Worm (Caenorhabditis elegans) whole organism, early embryonic: ENCODE measurements around the gene gpa-18.
"Not testable (repeated sequence)": the region's sequence is repeated elsewhere in the genome, so short reads cannot be mapped to it uniquely, and the experiment has no call there.

Experiments used
- B0310.2 ChIP-seq: sonication (generic microtip); optimal IDR thresholded peaks from 2 replicates; lab custom pipeline; 2016; ENCODE audit warnings: mild to moderate bottlenecking, missing genetic modification characterization, missing compliant biosample characterization
- F13C5.2 ChIP-seq: sonication (generic microtip); optimal IDR thresholded peaks from 2 replicates; lab custom pipeline; 2017; ENCODE audit warnings: mild to moderate bottlenecking, missing genetic modification characterization, inconsistent platforms, missing compliant biosample characterization
- aly-1 ChIP-seq: sonication (generic microtip); optimal IDR thresholded peaks from 2 replicates; lab custom pipeline; 2016; ENCODE audit warnings: missing genetic modification characterization, missing compliant biosample characterization
- ama-1 ChIP-seq: fragments of 150-350 bp; optimal IDR thresholded peaks from 2 replicates; lab custom pipeline; 2014
- ceh-13 ChIP-seq: fragments of 200-800 bp; sonication (Bioruptor generic); optimal IDR thresholded peaks from 2 replicates; lab custom pipeline; 2018; ENCODE audit warnings: mild to moderate bottlenecking, missing genetic modification characterization, missing compliant biosample characterization
- ceh-36 ChIP-seq: sonication (generic microtip); optimal IDR thresholded peaks from 2 replicates; lab custom pipeline; 2016; ENCODE audit warnings: missing genetic modification characterization, inconsistent platforms, missing compliant biosample characterization
- ets-7 ChIP-seq: sonication (generic microtip); optimal IDR thresholded peaks from 2 replicates; lab custom pipeline; 2016; ENCODE audit warnings: missing genotype, missing genetic modification characterization, missing compliant biosample characterization
- flt-1 ChIP-seq: fragments of 200-800 bp; sonication (Bioruptor generic); IDR thresholded peaks from 2 replicates; pipeline ENCODE4 v1.3.6; 2022; ENCODE audit warnings: missing genetic modification characterization, missing compliant biosample characterization
- hmbx-1 ChIP-seq: sonication (generic microtip); optimal IDR thresholded peaks from 2 replicates; lab custom pipeline; 2016; ENCODE audit warnings: mild to moderate bottlenecking, missing genetic modification characterization, missing compliant biosample characterization
- hmg-4 ChIP-seq: fragments of 200-800 bp; sonication (Bioruptor generic); optimal IDR thresholded peaks from 2 replicates; lab custom pipeline; 2018; ENCODE audit warnings: mild to moderate bottlenecking, missing genetic modification characterization, missing compliant biosample characterization
- hnd-1 ChIP-seq: sonication (generic microtip); optimal IDR thresholded peaks from 2 replicates; lab custom pipeline; 2016; ENCODE audit warnings: missing genetic modification characterization, missing compliant biosample characterization
- pes-1 ChIP-seq: fragments of 200-800 bp; sonication (Bioruptor generic); IDR thresholded peaks from 2 replicates; pipeline ENCODE4 v1.3.6; 2022; ENCODE audit warnings: missing genetic modification reagents, missing genetic modification characterization, missing compliant biosample characterization
- scrt-1 ChIP-seq: fragments of 200-800 bp; sonication (Bioruptor generic); IDR thresholded peaks from 2 replicates; pipeline ENCODE4 v1.3.6; 2022; ENCODE audit warnings: missing genetic modification characterization, missing compliant biosample characterization
- sea-1 ChIP-seq: fragments of 200-800 bp; sonication (Bioruptor generic); conservative IDR thresholded peaks from 2 replicates; pipeline ENCODE4 v1.3.6; 2022; ENCODE audit warnings: missing genetic modification characterization, missing compliant biosample characterization
- tbx-11 ChIP-seq: fragments of 200-800 bp; sonication (Bioruptor generic); IDR thresholded peaks from 2 replicates; pipeline ENCODE4 v1.3.6; 2022; ENCODE audit warnings: missing genetic modification characterization, missing compliant biosample characterization
- tbx-37 ChIP-seq: fragments of 200-800 bp; sonication (Bioruptor generic); conservative IDR thresholded peaks from 2 replicates; pipeline ENCODE4 v1.3.6; 2022; ENCODE audit warnings: missing genetic modification reagents, missing genetic modification characterization, missing compliant biosample characterization
- tra-4 ChIP-seq: sonication (generic microtip); optimal IDR thresholded peaks from 2 replicates; lab custom pipeline; 2017; ENCODE audit warnings: missing genetic modification characterization, missing compliant biosample characterization

The gpa-18 gene

DNA sequence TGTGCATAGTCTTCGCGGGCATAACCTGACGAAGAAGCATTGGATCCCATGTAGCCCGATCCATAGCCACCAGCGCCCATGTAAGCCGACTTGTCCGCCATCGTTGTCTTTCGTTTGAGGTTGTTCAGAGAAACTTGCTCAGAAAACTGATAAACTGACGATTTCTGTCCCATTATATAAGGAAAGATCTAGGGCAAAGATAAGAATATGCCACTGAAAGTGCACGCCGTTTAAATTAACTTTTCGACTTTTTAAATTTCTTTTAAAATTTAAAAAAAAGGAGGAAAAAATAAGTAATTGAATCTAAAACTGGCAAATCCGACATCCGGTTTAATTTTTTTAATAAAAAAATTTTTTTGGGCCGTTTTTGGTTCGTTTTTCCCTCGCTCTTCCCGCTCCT lies 29.8 kb downstream of the gpa-18 start, which contains the start of gene nspd-6:
nspd-6 (minus strand) TSS at position 101 of the 400 bp plus-strand sequence.
- not testable (repeated sequence) for TF ChIP-seq tra-4; sea-1 (GFP tag; lab: Robert Waterston, UW); ceh-36 (tag; lab: Kevin White, UChicago)

- TF ChIP-seq hmbx-1 (tag; lab: Kevin White, UChicago); tbx-11 (GFP tag; lab: Robert Waterston, UW); hmg-4 (GFP tag; lab: Kevin White, UChicago): not testable (repeated sequence)
Measured at ce11 chrIV:5162941-5163340, 32.5 kb downstream of the gpa-18 start, which contains the start of the genes nspd-3 and C24D10.2. nspd-3 (minus strand) TSS chrIV:5163041. C24D10.2 (plus strand) TSS chrIV:5163339.

ce11 chrIV:5160171-5160570 lies 35.3 kb downstream of the gpa-18 start, which contains the start of the genes C24D10.6 and C24D10.4:
C24D10.6 (minus strand) TSS chrIV:5160248.
C24D10.4 (plus strand) TSS chrIV:5160522.
- no peak for TF ChIP-seq tbx-37
- no peak for TF ChIP-seq ceh-13 (GFP tag; lab: Kevin White, UChicago)
- no peak for TF ChIP-seq ceh-36 (tag; lab: Kevin White, UChicago)
- TF ChIP-seq scrt-1 = no peak
- no peak for TF ChIP-seq hmbx-1 (tag; lab: Kevin White, UChicago)
- no peak for TF ChIP-seq B0310.2 (tag; lab: Kevin White, UChicago)
- no peak for TF ChIP-seq tra-4
- TF ChIP-seq tbx-11 (GFP tag; lab: Robert Waterston, UW) = no peak
- no peak for TF ChIP-seq hnd-1 (tag; lab: Kevin White, UChicago)
- TF ChIP-seq flt-1 (GFP tag; lab: Robert Waterston, UW) = no peak
- TF ChIP-seq ets-7 (tag; lab: Kevin White, UChicago) = no peak
- TF ChIP-seq sea-1 (GFP tag; lab: Robert Waterston, UW) = no peak
- TF ChIP-seq pes-1 = no peak
- no peak for TF ChIP-seq aly-1 (tag; lab: Kevin White, UChicago)

DNA sequence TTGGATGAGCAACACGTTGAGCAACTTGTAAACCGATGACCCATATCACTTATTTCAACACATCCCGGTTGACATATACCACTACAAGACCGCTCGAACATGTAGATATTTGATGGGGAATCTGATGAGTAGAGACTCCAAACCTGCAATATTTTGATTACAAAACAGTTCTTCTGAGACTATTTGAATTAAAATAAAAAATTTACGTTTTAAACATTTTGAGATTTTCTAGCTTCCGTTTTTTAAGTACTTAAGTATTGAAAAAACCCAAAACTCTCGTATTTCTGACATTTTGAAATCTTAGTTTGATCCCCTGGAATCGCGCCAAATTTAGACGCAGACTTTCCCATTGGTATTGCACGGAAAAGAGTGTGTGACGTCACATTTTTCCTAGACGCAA lies 38.2 kb downstream of the gpa-18 start, which contains the start of gene C24D10.49:
C24D10.49 (minus strand) TSS at position 101 of the 400 bp plus-strand sequence.
- TF ChIP-seq ceh-13 (GFP tag; lab: Kevin White, UChicago) (no peak), ama-1 (lab: Kevin White, UChicago) (no peak), flt-1 (GFP tag; lab: Robert Waterston, UW) (no peak), sea-1 (GFP tag; lab: Robert Waterston, UW) (no peak), F13C5.2 (no peak), ets-7 (tag; lab: Kevin White, UChicago) (no peak), scrt-1 (no peak), aly-1 (tag; lab: Kevin White, UChicago) (no peak), tra-4 (no peak), pes-1 (no peak)

DNA sequence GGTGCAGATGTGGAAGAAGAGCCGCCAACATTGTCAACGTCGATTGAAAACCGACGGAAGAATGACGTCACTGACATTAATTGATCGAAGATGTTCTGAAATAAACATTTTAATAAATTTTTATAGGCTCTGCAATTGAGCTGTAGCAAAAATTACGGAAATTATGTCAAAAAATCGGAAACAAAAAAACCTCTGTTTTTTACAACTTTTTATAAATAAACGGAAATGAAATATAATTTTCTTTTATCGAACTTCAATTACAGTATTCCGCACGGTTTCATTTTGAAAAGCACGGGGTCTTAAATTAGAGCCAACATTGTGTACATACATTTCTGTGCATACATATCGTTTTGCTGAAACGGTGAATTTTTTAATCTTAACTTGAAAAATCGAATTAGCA lies 43.0 kb downstream of the gpa-18 start, which contains the start of gene soc-2:
soc-2 (minus strand) TSS at position 101 of the 400 bp plus-strand sequence.
- TF ChIP-seq F13C5.2 = no peak
- TF ChIP-seq tra-4 = no peak
- no peak for TF ChIP-seq ets-7 (tag; lab: Kevin White, UChicago)
- TF ChIP-seq hmg-4 (GFP tag; lab: Kevin White, UChicago) = no peak
- TF ChIP-seq B0310.2 (tag; lab: Kevin White, UChicago) = no peak

DNA sequence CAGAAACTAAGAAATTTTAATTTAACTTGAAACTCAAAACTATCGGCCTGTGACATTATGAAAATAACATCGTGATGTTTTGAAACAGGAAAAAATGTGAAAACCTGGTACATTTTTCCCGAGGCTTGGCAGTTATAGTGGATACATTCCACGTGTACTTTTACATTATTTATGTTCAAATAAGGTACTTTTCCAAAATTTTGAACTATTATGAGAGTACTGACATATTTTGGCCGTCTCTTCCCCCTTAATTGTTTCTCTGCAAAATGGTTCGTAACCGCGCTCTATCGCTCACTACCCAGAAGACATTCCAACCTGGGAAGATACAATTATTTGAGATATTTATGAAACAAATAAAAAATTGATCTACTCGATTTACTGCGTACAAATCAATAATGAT lies 45.6 kb downstream of the gpa-18 start, which contains the start of gene C24D10.5:
C24D10.5 (plus strand) TSS at position 301 of the 400 bp plus-strand sequence.
- TF ChIP-seq tbx-11 (GFP tag; lab: Robert Waterston, UW) (no peak), flt-1 (GFP tag; lab: Robert Waterston, UW) (no peak), F13C5.2 (no peak)

DNA sequence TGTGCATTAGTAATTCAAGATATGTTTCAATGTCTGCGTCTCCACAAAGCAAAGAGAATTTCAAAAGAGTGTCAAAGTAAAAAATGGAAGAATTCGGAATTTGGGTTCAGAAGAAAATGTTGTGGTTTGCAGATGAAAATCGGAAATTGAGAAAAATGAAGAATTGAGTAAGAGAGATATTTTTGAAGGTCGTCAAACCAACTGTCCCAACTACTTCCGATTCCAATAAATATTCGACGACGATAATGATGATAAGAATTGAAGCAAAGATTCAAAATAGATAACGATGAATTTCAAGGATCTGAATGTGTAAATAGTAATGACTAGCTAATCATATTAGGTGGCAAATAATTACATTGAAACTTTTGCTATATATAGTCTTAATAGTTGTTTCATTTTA lies 55.5 kb downstream of the gpa-18 start:
- TF ChIP-seq B0310.2 (tag; lab: Kevin White, UChicago) = no peak
- TF ChIP-seq sea-1 (GFP tag; lab: Robert Waterston, UW) = no peak
- no peak for TF ChIP-seq ceh-13 (GFP tag; lab: Kevin White, UChicago)
- no peak for TF ChIP-seq flt-1 (GFP tag; lab: Robert Waterston, UW)
- no peak for TF ChIP-seq hmg-4 (GFP tag; lab: Kevin White, UChicago)
- TF ChIP-seq tbx-11 (GFP tag; lab: Robert Waterston, UW) = no peak
- TF ChIP-seq ets-7 (tag; lab: Kevin White, UChicago) = no peak
- TF ChIP-seq hnd-1 (tag; lab: Kevin White, UChicago) = no peak
- no peak for TF ChIP-seq F13C5.2
- no peak for TF ChIP-seq ceh-36 (tag; lab: Kevin White, UChicago)
- no peak for TF ChIP-seq ama-1 (lab: Kevin White, UChicago)
- TF ChIP-seq aly-1 (tag; lab: Kevin White, UChicago) = no peak
- TF ChIP-seq hmbx-1 (tag; lab: Kevin White, UChicago) = no peak
- TF ChIP-seq scrt-1 = no peak

DNA sequence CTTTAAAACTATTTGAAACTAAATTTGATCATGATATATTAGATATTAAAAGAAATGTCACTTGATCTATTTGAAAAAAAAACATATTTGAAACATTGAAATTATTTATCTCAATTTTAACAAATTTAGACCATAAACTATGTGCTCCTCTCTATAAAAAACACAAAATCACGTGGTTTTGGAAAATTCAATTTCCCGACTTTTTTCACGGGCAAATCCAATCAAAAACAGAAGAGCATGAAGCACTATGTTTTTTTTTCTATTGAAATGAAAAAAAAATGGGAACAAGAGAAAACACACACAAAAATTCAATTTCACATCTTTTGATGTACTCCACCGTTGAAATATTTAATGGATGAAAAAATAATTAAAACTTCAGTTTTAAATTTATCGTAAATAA lies 56.2 kb downstream of the gpa-18 start:
- no peak for TF ChIP-seq flt-1 (GFP tag; lab: Robert Waterston, UW)
- no peak for TF ChIP-seq sea-1 (GFP tag; lab: Robert Waterston, UW)
- TF ChIP-seq ceh-13 (GFP tag; lab: Kevin White, UChicago) = no peak
- TF ChIP-seq hmg-4 (GFP tag; lab: Kevin White, UChicago) = no peak
